Worm (Caenorhabditis elegans) whole organism, mixed stage, embryonic: ENCODE data around the gene irld-55.

Experiments
- M03D4.4 ChIP-seq: sonication (generic microtip); optimal IDR thresholded peaks from 2 replicates; lab custom pipeline; 2017; ENCODE audit warnings: mild to moderate bottlenecking, missing genetic modification characterization, missing compliant biosample characterization
- bed-3 ChIP-seq: fragments of 200-800 bp; sonication (Bioruptor generic); optimal IDR thresholded peaks from 3 replicates; lab custom pipeline; 2018; ENCODE audit warnings: mild to moderate bottlenecking, missing genetic modification characterization, moderate library complexity, missing compliant biosample characterization
- blmp-1 ChIP-seq: fragments of 150-350 bp; optimal IDR thresholded peaks from 2 replicates; lab custom pipeline; 2014; ENCODE audit warnings: missing biosample characterization, missing genetic modification characterization
- ceh-39 ChIP-seq: fragments of 150-350 bp; optimal IDR thresholded peaks from 2 replicates; lab custom pipeline; 2014; ENCODE audit warnings: missing biosample characterization, missing genetic modification characterization
- ceh-43 ChIP-seq: fragments of 200-800 bp; sonication (Bioruptor generic); optimal IDR thresholded peaks from 2 replicates; lab custom pipeline; 2018; ENCODE audit warnings: mild to moderate bottlenecking, missing genetic modification characterization, moderate library complexity, missing compliant biosample characterization
- ceh-83 ChIP-seq: fragments of 200-800 bp; sonication (Bioruptor generic); optimal IDR thresholded peaks from 2 replicates; lab custom pipeline; 2018; ENCODE audit warnings: mild to moderate bottlenecking, missing genetic modification characterization, missing compliant biosample characterization
- ces-1 ChIP-seq: fragments of 150-350 bp; optimal IDR thresholded peaks from 2 replicates; lab custom pipeline; 2014; ENCODE audit warnings: missing biosample characterization, missing genetic modification reagents, missing genetic modification characterization
- cnd-1 ChIP-seq: fragments of 200-800 bp; sonication (Bioruptor generic); optimal IDR thresholded peaks from 2 replicates; lab custom pipeline; 2018; ENCODE audit warnings: mild to moderate bottlenecking, missing genetic modification characterization, missing compliant biosample characterization
- drap-1 ChIP-seq: fragments of 200-800 bp; sonication (Bioruptor generic); optimal IDR thresholded peaks from 3 replicates; lab custom pipeline; 2018; ENCODE audit warnings: mild to moderate bottlenecking, missing genetic modification characterization, missing compliant biosample characterization
- elt-1 ChIP-seq: sonication (generic microtip); optimal IDR thresholded peaks from 2 replicates; lab custom pipeline; 2017; ENCODE audit warnings: missing genetic modification characterization, mild to moderate bottlenecking, missing compliant biosample characterization, antibody characterized with exemption, moderate library complexity, borderline replicate concordance; ENCODE audit not compliant: insufficient read depth
- elt-3 ChIP-seq: fragments of 150-350 bp; optimal IDR thresholded peaks from 2 replicates; lab custom pipeline; 2014; ENCODE audit warnings: missing biosample characterization, missing genetic modification characterization
- flh-1 ChIP-seq: fragments of 200-800 bp; sonication (Bioruptor generic); optimal IDR thresholded peaks from 2 replicates; lab custom pipeline; 2018; ENCODE audit warnings: mild to moderate bottlenecking, missing genetic modification characterization, moderate library complexity, missing compliant biosample characterization
- ham-2 ChIP-seq: fragments of 200-800 bp; sonication (Bioruptor generic); optimal IDR thresholded peaks from 2 replicates; lab custom pipeline; 2018; ENCODE audit warnings: mild to moderate bottlenecking, missing genetic modification characterization, missing compliant biosample characterization
- hlh-1 ChIP-seq: fragments of 150-350 bp; optimal IDR thresholded peaks from 2 replicates; lab custom pipeline; 2014; ENCODE audit warnings: missing biosample characterization, missing genetic modification reagents, missing genetic modification characterization
- lin-13 ChIP-seq: fragments of 150-350 bp; optimal IDR thresholded peaks from 2 replicates; lab custom pipeline; 2014; ENCODE audit warnings: missing biosample characterization, missing genetic modification characterization
- lin-32 ChIP-seq: fragments of 200-800 bp; sonication (Bioruptor generic); optimal IDR thresholded peaks from 2 replicates; lab custom pipeline; 2018; ENCODE audit warnings: mild to moderate bottlenecking, missing genetic modification characterization, missing compliant biosample characterization
- lsy-2 ChIP-seq: fragments of 150-350 bp; optimal IDR thresholded peaks from 2 replicates; lab custom pipeline; 2014; ENCODE audit warnings: missing biosample characterization, missing genetic modification characterization
- mab-5 ChIP-seq: fragments of 150-350 bp; optimal IDR thresholded peaks from 2 replicates; lab custom pipeline; 2014; ENCODE audit warnings: missing biosample characterization, missing genetic modification characterization
- mep-1 ChIP-seq: fragments of 150-350 bp; optimal IDR thresholded peaks from 2 replicates; lab custom pipeline; 2017; ENCODE audit warnings: missing biosample characterization, missing genetic modification reagents, missing genetic modification characterization, inconsistent platforms
- mls-2 ChIP-seq: sonication (generic microtip); optimal IDR thresholded peaks from 2 replicates; lab custom pipeline; 2016; ENCODE audit warnings: mild to moderate bottlenecking, missing genetic modification characterization, moderate library complexity, missing compliant biosample characterization
- nhr-12 ChIP-seq: fragments of 150-350 bp; optimal IDR thresholded peaks from 2 replicates; lab custom pipeline; 2014; ENCODE audit warnings: missing biosample characterization, missing genetic modification characterization
- nhr-2 ChIP-seq: fragments of 150-350 bp; optimal IDR thresholded peaks from 2 replicates; lab custom pipeline; 2014; ENCODE audit warnings: missing biosample characterization, missing genetic modification characterization
- nhr-237 ChIP-seq: fragments of 150-350 bp; optimal IDR thresholded peaks from 2 replicates; lab custom pipeline; 2014; ENCODE audit warnings: missing biosample characterization, missing genetic modification characterization
- nhr-28 ChIP-seq: fragments of 150-350 bp; optimal IDR thresholded peaks from 2 replicates; lab custom pipeline; 2014; ENCODE audit warnings: missing biosample characterization, missing genetic modification characterization
- nhr-76 ChIP-seq: sonication (generic microtip); optimal IDR thresholded peaks from 2 replicates; lab custom pipeline; 2017; ENCODE audit warnings: missing biosample characterization, missing genetic modification characterization
- pha-4 ChIP-seq: fragments of 150-350 bp; optimal IDR thresholded peaks from 2 replicates; lab custom pipeline; 2018; ENCODE audit warnings: missing biosample characterization, missing genetic modification reagents, missing genetic modification characterization
- sem-2 ChIP-seq: fragments of 200-800 bp; sonication (Bioruptor generic); optimal IDR thresholded peaks from 2 replicates; lab custom pipeline; 2018; ENCODE audit warnings: mild to moderate bottlenecking, missing genetic modification characterization, missing compliant biosample characterization
- snpc-4 ChIP-seq: fragments of 150-350 bp; optimal IDR thresholded peaks from 2 replicates; lab custom pipeline; 2014; ENCODE audit warnings: missing biosample characterization, missing genetic modification characterization
- sptf-1 ChIP-seq: sonication (generic microtip); optimal IDR thresholded peaks from 2 replicates; lab custom pipeline; 2017; ENCODE audit warnings: mild to moderate bottlenecking, missing genetic modification characterization, moderate library complexity, missing compliant biosample characterization
- tbx-8 ChIP-seq: fragments of 200-800 bp; sonication (Bioruptor generic); optimal IDR thresholded peaks from 2 replicates; lab custom pipeline; 2018; ENCODE audit warnings: mild to moderate bottlenecking, missing genetic modification characterization, moderate library complexity, missing compliant biosample characterization
- unc-120 ChIP-seq: sonication (generic microtip); optimal IDR thresholded peaks from 2 replicates; lab custom pipeline; 2017; ENCODE audit warnings: missing genetic modification characterization, missing compliant biosample characterization; ENCODE audit not compliant: poor library complexity, severe bottlenecking
- unc-39 ChIP-seq: fragments of 150-350 bp; optimal IDR thresholded peaks from 2 replicates; lab custom pipeline; 2014; ENCODE audit warnings: missing biosample characterization, missing genetic modification characterization
- unc-62 ChIP-seq: fragments of 150-350 bp; optimal IDR thresholded peaks from 2 replicates; lab custom pipeline; 2014; ENCODE audit warnings: missing biosample characterization, missing genetic modification reagents, missing genetic modification characterization
- zip-8 ChIP-seq: fragments of 150-350 bp; optimal IDR thresholded peaks from 2 replicates; lab custom pipeline; 2014; ENCODE audit warnings: missing biosample characterization, missing genetic modification characterization
- ztf-11 ChIP-seq: fragments of 150-350 bp; optimal IDR thresholded peaks from 2 replicates; lab custom pipeline; 2014; ENCODE audit warnings: missing biosample characterization, missing genetic modification characterization

irld-55 gene

ce11 chrIV:14033752-14034570 is 14.0 kb downstream of the irld-55 start:
- TF ChIP-seq sptf-1 (tag; lab: Kevin White, UChicago): peak; percentile 99
- TF ChIP-seq mls-2 (tag; lab: Kevin White, UChicago): peak; percentile 99
- TF ChIP-seq ceh-83 (GFP tag; lab: Kevin White, UChicago): peak; percentile 100
- peak; percentile 95 for TF ChIP-seq ceh-43
- peak; percentile 94 for TF ChIP-seq flh-1 (GFP tag; lab: Kevin White, UChicago)
- TF ChIP-seq hlh-1 (tag; lab: Kevin White, UChicago): peak; percentile 78
- peak; percentile 86 for TF ChIP-seq nhr-237 (tag; lab: Kevin White, UChicago)
- peak; percentile 47 for TF ChIP-seq mab-5 (tag; lab: Kevin White, UChicago)
- peak; percentile 55 for TF ChIP-seq elt-3 (tag; lab: Kevin White, UChicago)
- TF ChIP-seq zip-8 (tag; lab: Kevin White, UChicago): no peak
- no peak for TF ChIP-seq nhr-76 (tag; lab: Kevin White, UChicago)
- TF ChIP-seq lsy-2 (tag; lab: Kevin White, UChicago): peak; percentile 81
- TF ChIP-seq lin-13 (tag; lab: Kevin White, UChicago): no peak
- no peak for TF ChIP-seq snpc-4
- TF ChIP-seq mep-1 (tag; lab: Kevin White, UChicago): peak; percentile 84
- peak; percentile 50 for TF ChIP-seq pha-4 (tag; lab: Kevin White, UChicago)
- TF ChIP-seq sem-2 (GFP tag; lab: Kevin White, UChicago): peak; percentile 97
- peak; percentile 62 for TF ChIP-seq unc-62 (GFP tag; lab: Kevin White, UChicago)
- TF ChIP-seq drap-1 (GFP tag; lab: Kevin White, UChicago): peak; percentile 97
- TF ChIP-seq cnd-1: peak; percentile 98
- peak; percentile 93 for TF ChIP-seq ham-2
- peak; percentile 93 for TF ChIP-seq lin-32 (GFP tag; lab: Kevin White, UChicago)
- TF ChIP-seq nhr-12 (tag; lab: Kevin White, UChicago): peak; percentile 79
- TF ChIP-seq ztf-11 (tag; lab: Kevin White, UChicago): peak; percentile 96
- peak; percentile 85 for TF ChIP-seq nhr-28 (tag; lab: Kevin White, UChicago)
- peak; percentile 98 for TF ChIP-seq tbx-8 (GFP tag; lab: Kevin White, UChicago)
- peak; percentile 98 for TF ChIP-seq unc-120
- TF ChIP-seq unc-39: peak; percentile 82
- TF ChIP-seq bed-3 (GFP tag; lab: Kevin White, UChicago): peak; percentile 81
- peak; percentile 98 for TF ChIP-seq M03D4.4
- TF ChIP-seq nhr-2 (tag; lab: Kevin White, UChicago): peak; percentile 47
- peak; percentile 37 for TF ChIP-seq elt-1 (tag; lab: Kevin White, UChicago)
- peak; percentile 81 for TF ChIP-seq ces-1 (GFP tag; lab: Kevin White, UChicago)
- TF ChIP-seq ceh-39 (tag; lab: Kevin White, UChicago): peak; percentile 85
- TF ChIP-seq blmp-1 (tag; lab: Kevin White, UChicago): peak; percentile 78

DNA sequence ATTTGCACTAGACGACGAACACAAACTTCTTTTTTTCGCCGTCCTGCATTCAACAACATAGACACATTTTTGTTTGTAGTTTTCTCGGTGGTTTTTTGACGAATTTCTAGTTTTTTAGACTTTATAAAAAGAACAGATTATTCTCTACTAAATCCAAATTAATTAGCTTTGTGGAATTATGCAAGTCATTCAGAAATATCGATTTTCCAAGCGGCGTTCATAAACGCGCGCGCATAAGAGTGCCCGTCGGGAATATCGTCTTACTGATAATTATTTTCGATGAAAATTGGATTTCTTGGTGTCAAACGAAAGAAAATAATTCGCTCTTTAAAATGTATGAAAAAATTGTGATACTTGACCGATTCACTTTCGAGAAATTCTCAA is 14.6 kb downstream of the irld-55 start:
- TF ChIP-seq elt-1 (tag; lab: Kevin White, UChicago): no peak
- TF ChIP-seq, all 35 proteins: peak for 0

- TF ChIP-seq sptf-1 (tag; lab: Kevin White, UChicago): no peak
- no peak for TF ChIP-seq mab-5 (tag; lab: Kevin White, UChicago)
- TF ChIP-seq nhr-28 (tag; lab: Kevin White, UChicago): no peak
- no peak for TF ChIP-seq lin-13 (tag; lab: Kevin White, UChicago)
Measured at ce11 chrIV:14043680-14044079, 23.7 kb downstream of the irld-55 start, which contains the start of gene Y37A1B.7. TSS of gene Y37A1B.7 (minus strand) at chrIV:14043780.
